Fruit fly (Drosophila melanogaster): ENCODE results near the gene CG2604.

CG2604 gene

DNA sequence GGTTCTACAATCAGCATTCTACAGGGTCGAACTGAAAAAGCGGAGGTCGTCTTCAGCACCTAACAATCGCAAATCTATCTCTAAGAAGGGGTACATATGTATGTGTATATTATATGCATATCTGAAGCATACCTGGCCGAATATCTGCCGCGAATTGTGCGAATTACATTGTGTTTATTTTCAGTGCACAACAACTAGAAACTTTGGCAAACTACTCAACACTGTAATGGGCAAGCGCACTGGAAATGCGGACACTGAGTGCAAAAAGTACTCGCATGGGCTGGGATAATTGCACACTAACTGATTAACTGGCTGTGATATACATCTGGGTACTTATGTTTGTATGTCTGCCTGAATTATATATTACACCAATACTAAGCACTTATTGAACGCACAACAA is 47.6 kb upstream of the CG2604 start (continued):
- TF ChIP-seq lov (optimal IDR thresholded peaks at IDR 0.05) (no peak), lov (GFP tag; IDR thresholded peaks at IDR 0.05) (no peak), CG17912 (GFP tag; optimal IDR thresholded peaks at IDR 0.05) (no peak), Ada2b (GFP tag; IDR thresholded peaks at IDR 0.05) (no peak), HLHmδ (GFP tag; optimal IDR thresholded peaks at IDR 0.05) (no peak), tio (GFP tag; optimal IDR thresholded peaks at IDR 0.05) (no peak), CG6765 (GFP tag; optimal IDR thresholded peaks at IDR 0.05) (no peak), her (GFP tag; optimal IDR thresholded peaks at IDR 0.05) (peak; percentile 20), CTCF (GFP tag; optimal IDR thresholded peaks at IDR 0.05) (no peak), chif (GFP tag; optimal IDR thresholded peaks at IDR 0.05) (peak in 1 of 2 experiments; percentile 24), Bteb2 (GFP tag; optimal IDR thresholded peaks at IDR 0.05) (no peak), HHEX (GFP tag; optimal IDR thresholded peaks at IDR 0.05) (peak; percentile 25), exex (tag; optimal IDR thresholded peaks at IDR 0.05) (no peak), pfk (GFP tag; optimal IDR thresholded peaks at IDR 0.05) (no peak), Dek (tag; optimal IDR thresholded peaks at IDR 0.05) (no peak), pum (GFP tag; optimal IDR thresholded peaks at IDR 0.05) (no peak), CG12071 (GFP tag; optimal IDR thresholded peaks at IDR 0.05) (no peak), pnt (GFP tag; optimal IDR thresholded peaks at IDR 0.05) (no peak), Ptx1 (GFP tag; IDR thresholded peaks at IDR 0.05) (no peak), eyg (GFP tag; optimal IDR thresholded peaks at IDR 0.05) (no peak), fu2 (GFP tag; optimal IDR thresholded peaks at IDR 0.05) (no peak), CG16779 (GFP tag; IDR thresholded peaks at IDR 0.05) (no peak), CG1603 (tag; optimal IDR thresholded peaks at IDR 0.05) (no peak), danr (GFP tag; IDR thresholded peaks at IDR 0.05) (no peak), CG13424 (tag; optimal IDR thresholded peaks at IDR 0.05) (no peak), CG4730 (GFP tag; IDR thresholded peaks at IDR 0.05) (no peak), Pdp1 (GFP tag; optimal IDR thresholded peaks at IDR 0.05) (peak in 1 of 2 experiments; percentile 29), dmrt99B (tag; optimal IDR thresholded peaks at IDR 0.05) (no peak), ash1 (GFP tag; optimal IDR thresholded peaks at IDR 0.05) (no peak), CG18476 (GFP tag; optimal IDR thresholded peaks at IDR 0.05) (no peak), C15 (GFP tag; IDR thresholded peaks at IDR 0.05) (peak; percentile 27; the same call in 1 of the 3 replicates), Ets65A (GFP tag) (no peak), bowl (GFP tag; IDR thresholded peaks at IDR 0.05) (no peak), Usf (GFP tag; optimal IDR thresholded peaks at IDR 0.05) (no peak), Bgb (GFP tag; IDR thresholded peaks at IDR 0.05; ENCODE audit: partially characterized antibody) (no peak), CG16813 (GFP tag; IDR thresholded peaks at IDR 0.05; ENCODE audit: partially characterized antibody) (no peak), Elba2 (GFP tag; optimal IDR thresholded peaks at IDR 0.05) (no peak), CG15479 (GFP tag; optimal IDR thresholded peaks at IDR 0.05) (no peak), jumu (GFP tag; optimal IDR thresholded peaks at IDR 0.05) (peak; percentile 9), CG6689 (GFP tag; IDR thresholded peaks at IDR 0.05) (no peak), CG2712 (tag; optimal IDR thresholded peaks at IDR 0.05) (no peak), dm (GFP tag; optimal IDR thresholded peaks at IDR 0.05) (no peak), Neu2 (GFP tag; optimal IDR thresholded peaks at IDR 0.05; ENCODE audit: borderline replicate concordance) (no peak), chm (GFP tag; IDR thresholded peaks at IDR 0.05) (no peak), Lpt (GFP tag; optimal IDR thresholded peaks at IDR 0.05) (no peak), D (optimal IDR thresholded peaks at IDR 0.05) (no peak), D (GFP tag; optimal IDR thresholded peaks at IDR 0.05) (no peak), B-H2 (GFP tag; optimal IDR thresholded peaks at IDR 0.05) (no peak), unc-4 (GFP tag; IDR thresholded peaks at IDR 0.05; ENCODE audit: partially characterized antibody) (no peak), Dll (GFP tag; IDR thresholded peaks at IDR 0.05; ENCODE audit: partially characterized antibody) (no peak), CG3726 (GFP tag; IDR thresholded peaks at IDR 0.05) (no peak), CG7745 (tag; optimal IDR thresholded peaks at IDR 0.05) (no peak), TFAM (GFP tag; optimal IDR thresholded peaks at IDR 0.05) (no peak)
